Fruit fly (Drosophila melanogaster): ENCODE results near the gene Tollo.

DNA sequence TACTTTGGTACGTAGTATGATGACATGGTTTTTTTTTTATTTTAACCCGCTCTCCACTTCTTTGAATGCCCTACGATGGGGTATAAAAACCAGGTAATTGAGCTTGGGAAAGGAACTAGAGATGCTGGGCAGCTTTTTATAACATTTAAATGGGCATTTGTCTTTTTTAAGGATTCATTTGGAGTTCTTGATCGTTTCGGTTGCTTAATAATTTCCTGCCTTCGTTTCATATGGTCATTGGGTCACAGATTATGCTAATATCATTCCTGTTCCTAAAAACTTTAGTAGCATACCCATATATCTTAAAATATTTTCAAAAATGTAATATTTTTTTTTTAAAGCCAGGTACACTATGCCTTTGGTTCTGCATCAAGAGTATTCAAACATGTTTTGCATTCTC is 46.7 kb upstream of the Tollo start:
- peak; percentile 62 for TF ChIP-seq fru (GFP tag; optimal IDR thresholded peaks at IDR 0.05)
- TF ChIP-seq br (GFP tag; optimal IDR thresholded peaks at IDR 0.05) = peak; percentile 31
- TF ChIP-seq psq (GFP tag; optimal IDR thresholded peaks at IDR 0.05) = peak; percentile 53
- TF ChIP-seq sv (GFP tag; optimal IDR thresholded peaks at IDR 0.05) = no peak

Measured in whole organism, wandering third instar larva.